Worm (Caenorhabditis elegans) whole organism, L1 larva: ENCODE data around the gene F53E10.6.
"Not testable (repeated sequence)": the region's sequence is repeated elsewhere in the genome, so short reads cannot be mapped to it uniquely, and the experiment has no call there.

ENCODE experiments used
- C04F5.9 ChIP-seq: sonication (generic microtip); optimal IDR thresholded peaks from 2 replicates; lab custom pipeline; 2016; ENCODE audit warnings: missing genetic modification characterization, missing compliant biosample characterization
- C34B4.2 ChIP-seq: sonication (generic microtip); optimal IDR thresholded peaks from 2 replicates; lab custom pipeline; 2017; ENCODE audit warnings: mild to moderate bottlenecking, missing genetic modification characterization, missing compliant biosample characterization
- ama-1 ChIP-seq: fragments of 150-350 bp; optimal IDR thresholded peaks from 2 replicates; lab custom pipeline; 2014
- ceh-82 ChIP-seq, 3 experiments: fragments of 150-350 bp in 1 of 3; sonication (generic microtip) in 2 of 3; optimal IDR thresholded peaks; 2 replicates each; lab custom pipeline; 2014 to 2017; ENCODE audit warnings: missing biosample characterization in 3 of 3, missing genetic modification characterization in 3 of 3
- ces-1 ChIP-seq: fragments of 150-350 bp; optimal IDR thresholded peaks from 2 replicates; lab custom pipeline; 2014; ENCODE audit warnings: missing biosample characterization, missing genetic modification reagents, missing genetic modification characterization
- dsc-1 ChIP-seq: sonication (generic microtip); optimal IDR thresholded peaks from 2 replicates; lab custom pipeline; 2016; ENCODE audit warnings: mild to moderate bottlenecking, missing genetic modification characterization, missing compliant biosample characterization
- efl-1 ChIP-seq, 4 experiments: fragments of 150-350 bp; optimal IDR thresholded peaks in 3 of 4; peaks in 1 of 4; 1 replicate in 1 of 4; 2 replicates in 3 of 4; lab custom pipeline; 2014; ENCODE audit warnings: missing biosample characterization in 2 of 4, missing genetic modification characterization in 2 of 4, missing genetic modification reagents in 2 of 4
- egl-13 ChIP-seq: sonication (generic microtip); optimal IDR thresholded peaks from 2 replicates; lab custom pipeline; 2016; ENCODE audit warnings: missing genotype, missing genetic modification reagents, missing genetic modification characterization, missing compliant biosample characterization
- egl-27 ChIP-seq, 2 experiments: fragments of 150-350 bp in 1 of 2; sonication (generic microtip); optimal IDR thresholded peaks; 3 replicates each; lab custom pipeline; 2017 to 2018; ENCODE audit warnings: missing biosample characterization in 2 of 2, missing genetic modification characterization in 2 of 2, missing genetic modification reagents in 2 of 2
- elt-2 ChIP-seq: sonication (generic microtip); optimal IDR thresholded peaks from 2 replicates; lab custom pipeline; 2016; ENCODE audit warnings: missing genetic modification characterization, mild to moderate bottlenecking, inconsistent platforms, missing compliant biosample characterization, missing genetic modification reagents
- fos-1 ChIP-seq: fragments of 150-350 bp; optimal IDR thresholded peaks from 2 replicates; lab custom pipeline; 2014; ENCODE audit warnings: missing biosample characterization, missing genetic modification characterization
- grh-1 ChIP-seq: fragments of 200-800 bp; sonication (Bioruptor generic); IDR thresholded peaks from 2 replicates; pipeline ENCODE4 v1.3.6; 2022; ENCODE audit warnings: missing genetic modification reagents, missing genetic modification characterization, missing compliant biosample characterization
- hlh-4 ChIP-seq: sonication (generic microtip); optimal IDR thresholded peaks from 2 replicates; lab custom pipeline; 2016; ENCODE audit warnings: mild to moderate bottlenecking, missing genetic modification characterization, missing compliant biosample characterization
- irx-1 ChIP-seq: sonication (generic microtip); optimal IDR thresholded peaks from 2 replicates; lab custom pipeline; 2016; ENCODE audit warnings: missing genetic modification characterization, missing compliant biosample characterization
- jun-1 ChIP-seq: fragments of 150-350 bp; optimal IDR thresholded peaks from 2 replicates; lab custom pipeline; 2014; ENCODE audit warnings: missing biosample characterization, missing genetic modification reagents, missing genetic modification characterization
- lin-13 ChIP-seq: fragments of 150-350 bp; optimal IDR thresholded peaks from 2 replicates; lab custom pipeline; 2014; ENCODE audit warnings: missing biosample characterization, missing genetic modification reagents, missing genetic modification characterization
- lir-3 ChIP-seq: sonication (generic microtip); optimal IDR thresholded peaks from 2 replicates; lab custom pipeline; 2016; ENCODE audit warnings: mild to moderate bottlenecking, missing genetic modification characterization, moderate library complexity, missing compliant biosample characterization; ENCODE audit not compliant: poor library complexity
- lsy-2 ChIP-seq, 2 experiments: fragments of 150-350 bp; optimal IDR thresholded peaks; 2 replicates each; lab custom pipeline; 2014; ENCODE audit warnings: missing biosample characterization in 2 of 2, missing genetic modification characterization in 2 of 2
- mdl-1 ChIP-seq, 2 experiments: fragments of 150-350 bp; optimal IDR thresholded peaks; 2 replicates each; lab custom pipeline; 2014 to 2017; ENCODE audit warnings: missing biosample characterization in 2 of 2, missing genetic modification characterization in 2 of 2, inconsistent platforms in 1 of 2
- mef-2 ChIP-seq: fragments of 150-350 bp; optimal IDR thresholded peaks from 2 replicates; lab custom pipeline; 2014; ENCODE audit warnings: missing biosample characterization, missing genetic modification characterization
- mep-1 ChIP-seq: fragments of 150-350 bp; optimal IDR thresholded peaks from 2 replicates; lab custom pipeline; 2014; ENCODE audit warnings: missing biosample characterization, missing genetic modification characterization
- nhr-11 ChIP-seq: fragments of 150-350 bp; optimal IDR thresholded peaks from 2 replicates; lab custom pipeline; 2014; ENCODE audit warnings: missing biosample characterization, missing genetic modification characterization
- nhr-19 ChIP-seq: fragments of 200-800 bp; sonication (Bioruptor generic); conservative IDR thresholded peaks from 2 replicates; pipeline ENCODE4 v1.3.6; 2022; ENCODE audit warnings: missing genetic modification characterization, missing compliant biosample characterization
- nhr-20 ChIP-seq: sonication (generic microtip); optimal IDR thresholded peaks from 2 replicates; lab custom pipeline; 2016; ENCODE audit warnings: mild to moderate bottlenecking, missing genetic modification characterization, missing compliant biosample characterization
- nhr-71 ChIP-seq: sonication (generic microtip); optimal IDR thresholded peaks from 2 replicates; lab custom pipeline; 2016; ENCODE audit warnings: mild to moderate bottlenecking, missing genetic modification characterization, moderate library complexity, missing compliant biosample characterization
- nhr-76 ChIP-seq: sonication (generic microtip); optimal IDR thresholded peaks from 2 replicates; lab custom pipeline; 2017; ENCODE audit warnings: missing biosample characterization, missing genetic modification characterization
- nhr-90 ChIP-seq: sonication (generic microtip); optimal IDR thresholded peaks from 2 replicates; lab custom pipeline; 2016; ENCODE audit warnings: mild to moderate bottlenecking, missing genetic modification characterization, missing compliant biosample characterization; ENCODE audit not compliant: poor library complexity
- skn-1 ChIP-seq: fragments of 150-350 bp; optimal IDR thresholded peaks from 2 replicates; lab custom pipeline; 2014; ENCODE audit warnings: missing biosample characterization, missing genetic modification characterization
- snpc-4 ChIP-seq: fragments of 150-350 bp; optimal IDR thresholded peaks from 2 replicates; lab custom pipeline; 2014; ENCODE audit warnings: missing biosample characterization, missing genetic modification characterization
- snu-23 ChIP-seq: sonication (generic microtip); optimal IDR thresholded peaks from 2 replicates; lab custom pipeline; 2016; ENCODE audit warnings: missing genetic modification characterization, missing compliant biosample characterization
- sptf-1 ChIP-seq: fragments of 150-350 bp; optimal IDR thresholded peaks from 2 replicates; lab custom pipeline; 2014; ENCODE audit warnings: missing biosample characterization, missing genetic modification characterization
- swsn-7 ChIP-seq: sonication (generic microtip); optimal IDR thresholded peaks from 2 replicates; lab custom pipeline; 2016; ENCODE audit warnings: missing genetic modification characterization, missing compliant biosample characterization
- unc-30 ChIP-seq: sonication (generic microtip); optimal IDR thresholded peaks from 2 replicates; lab custom pipeline; 2017; ENCODE audit warnings: missing biosample characterization, missing genetic modification characterization
- unc-98 ChIP-seq: fragments of 200-800 bp; sonication (Bioruptor generic); IDR thresholded peaks from 2 replicates; pipeline ENCODE4 v1.3.6; 2022; ENCODE audit warnings: missing genetic modification characterization, missing compliant biosample characterization
- ztf-4 ChIP-seq: fragments of 150-350 bp; optimal IDR thresholded peaks from 2 replicates; lab custom pipeline; 2014; ENCODE audit warnings: missing biosample characterization, missing genetic modification characterization

F53E10.6 gene

DNA sequence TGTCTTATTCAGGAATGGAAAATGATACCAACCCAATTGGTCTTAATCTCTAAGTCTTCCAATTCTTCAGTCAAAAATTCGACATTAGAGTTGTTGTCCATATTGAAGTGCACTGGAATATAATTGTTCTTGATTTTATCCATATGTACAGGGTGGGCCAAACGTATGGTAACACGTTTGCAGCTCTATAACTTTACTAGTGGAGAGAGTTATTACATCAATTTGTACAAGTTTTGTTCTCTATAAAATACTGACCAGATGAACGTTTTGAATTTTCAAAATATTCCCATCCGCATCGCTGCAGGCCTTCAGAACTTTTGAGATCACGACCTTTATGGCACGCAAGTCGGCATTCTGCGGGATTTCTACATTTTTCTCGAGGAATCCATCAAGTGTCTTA, 4.0 kb downstream of the F53E10.6 start, which contains the start of gene F53E10.5:
F53E10.5 (minus strand) TSS at position 101 of the 400 bp plus-strand sequence.
- not testable (repeated sequence) for TF ChIP-seq fos-1 (tag; lab: Kevin White, UChicago); lir-3; mep-1 (tag; lab: Kevin White, UChicago)

DNA sequence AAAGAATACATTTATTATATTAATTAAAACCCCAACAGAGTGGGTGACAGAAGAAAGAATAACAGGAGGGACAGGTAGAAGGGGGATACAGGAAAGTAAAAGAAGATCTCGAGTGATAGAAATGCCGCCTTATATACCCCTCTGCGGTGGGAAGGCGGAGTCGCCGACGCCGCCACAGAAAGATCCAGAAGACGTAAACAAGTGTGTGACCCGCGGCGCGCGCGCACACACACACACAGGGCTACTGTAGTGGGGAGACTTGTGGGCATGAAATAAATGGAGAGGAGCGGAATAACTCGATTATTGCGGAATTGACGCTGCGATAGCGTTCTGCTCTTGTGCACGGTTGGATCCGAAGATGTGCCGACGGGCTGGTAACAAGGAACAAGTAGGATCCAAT, 7.1 kb downstream of the F53E10.6 start:
- TF ChIP-seq nhr-11 (tag; lab: Kevin White, UChicago), result no peak
- no peak for TF ChIP-seq jun-1
- TF ChIP-seq ceh-82 (tag; optimal IDR thresholded peaks at IDR 0.05; lab: Kevin White, UChicago), result no peak

DNA sequence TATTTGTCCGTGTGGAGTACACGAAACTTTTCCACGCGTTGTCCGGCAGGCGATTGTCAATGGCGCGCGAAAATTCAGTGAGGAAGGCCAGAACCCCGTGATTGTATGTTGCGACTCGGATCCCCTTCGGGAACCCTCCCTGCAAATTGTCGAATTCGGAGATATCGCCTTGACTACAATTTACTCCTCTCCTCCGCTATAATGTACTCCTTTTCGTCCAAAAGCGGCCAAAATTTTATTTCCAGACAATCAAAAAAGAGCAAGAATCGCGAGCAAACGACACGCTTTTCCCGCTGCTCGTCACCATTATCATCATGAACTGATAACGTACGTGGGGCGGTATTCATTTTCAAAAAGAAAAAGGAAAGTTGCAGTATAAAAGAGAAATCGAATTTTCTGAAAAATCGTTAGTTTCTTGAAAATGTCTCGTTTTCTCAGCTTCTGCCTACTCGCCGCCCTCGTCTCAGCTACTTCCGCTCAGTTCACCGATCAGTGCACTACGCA, 10.6 kb downstream of the F53E10.6 start, which contains the start of gene irg-3:
irg-3 (plus strand) TSS at position 419 of the 504 bp plus-strand sequence.
- TF ChIP-seq snu-23, result no peak
- TF ChIP-seq elt-2 (tag; lab: Kevin White, UChicago), result peak; percentile 27
- TF ChIP-seq nhr-19 (GFP tag; lab: Robert Waterston, UW), result no peak
- TF ChIP-seq efl-1 (optimal IDR thresholded peaks at IDR 0.05; lab: Kevin White, UChicago), result no peak
- TF ChIP-seq efl-1 (GFP tag; optimal IDR thresholded peaks at IDR 0.05 in 1 of 2; lab: Kevin White, UChicago), result peak in 1 of 2 experiments; percentile 85

- no peak for TF ChIP-seq nhr-76 (tag; lab: Kevin White, UChicago)
- TF ChIP-seq ama-1 (lab: Kevin White, UChicago), result no peak
These were observed 13.0 kb downstream of the F53E10.6 start for ce11 chrV:2589834-2590233.

ce11 chrV:2585727-2586126, 17.1 kb downstream of the F53E10.6 start, which contains the start of gene C29G2.6:
C29G2.6 (minus strand) TSS chrV:2585908.
- peak; percentile 54 for TF ChIP-seq elt-2 (tag; lab: Kevin White, UChicago)
- TF ChIP-seq skn-1 (tag; lab: Kevin White, UChicago), result no peak
- TF ChIP-seq, all 84 proteins: peak for 1

ce11 chrV:2580598-2580997, 22.3 kb downstream of the F53E10.6 start, which contains the start of gene C29G2.3:
C29G2.3 (plus strand) TSS chrV:2580898.
- TF ChIP-seq grh-1 (GFP tag; lab: Robert Waterston, UW) (no peak), dsc-1 (no peak), mef-2 (tag; lab: Kevin White, UChicago) (no peak), sptf-1 (tag; lab: Kevin White, UChicago) (no peak), elt-2 (tag; lab: Kevin White, UChicago) (no peak), nhr-11 (tag; lab: Kevin White, UChicago) (no peak), egl-27 (tag; optimal IDR thresholded peaks at IDR 0.05; lab: Kevin White, UChicago) (no peak), egl-13 (tag; lab: Kevin White, UChicago) (no peak), C34B4.2 (tag; lab: Kevin White, UChicago) (no peak), hlh-4 (no peak), lsy-2 (tag; optimal IDR thresholded peaks at IDR 0.05; lab: Kevin White, UChicago) (no peak), nhr-71 (tag; lab: Kevin White, UChicago) (no peak)

- TF ChIP-seq nhr-71 (tag; lab: Kevin White, UChicago), result no peak
- no peak for TF ChIP-seq mdl-1 (tag; optimal IDR thresholded peaks at IDR 0.05; lab: Kevin White, UChicago)
- TF ChIP-seq ces-1, result no peak
- TF ChIP-seq unc-30, result no peak
- TF ChIP-seq ztf-4, result no peak
- no peak for TF ChIP-seq unc-98
- TF ChIP-seq snpc-4 (tag; lab: Kevin White, UChicago), result no peak
- no peak for TF ChIP-seq nhr-20 (tag; lab: Kevin White, UChicago)
- no peak for TF ChIP-seq irx-1 (tag; lab: Kevin White, UChicago)
- no peak for TF ChIP-seq lir-3
- TF ChIP-seq swsn-7, result no peak
- no peak for TF ChIP-seq efl-1 (optimal IDR thresholded peaks at IDR 0.05; lab: Kevin White, UChicago)
- TF ChIP-seq efl-1 (GFP tag; optimal IDR thresholded peaks at IDR 0.05 in 1 of 2; lab: Kevin White, UChicago), result no peak
- no peak for TF ChIP-seq lin-13 (GFP tag; lab: Kevin White, UChicago)
- no peak for TF ChIP-seq nhr-90 (tag; lab: Kevin White, UChicago)
- TF ChIP-seq C04F5.9 (tag; lab: Kevin White, UChicago), result no peak
These were observed 25.3 kb downstream of the F53E10.6 start, which contains the start of gene srt-4 for ce11 chrV:2577603-2578002. srt-4 (plus strand) TSS chrV:2577903.
